Worm (Caenorhabditis elegans) whole organism, mixed stage, embryonic: ENCODE measurements around the gene hbl-1.

Experiments used
- blmp-1 ChIP-seq: fragments of 150-350 bp; optimal IDR thresholded peaks from 2 replicates; lab custom pipeline; 2014; ENCODE audit warnings: missing biosample characterization, missing genetic modification characterization
- elt-3 ChIP-seq: fragments of 150-350 bp; optimal IDR thresholded peaks from 2 replicates; lab custom pipeline; 2014; ENCODE audit warnings: missing biosample characterization, missing genetic modification characterization
- snpc-4 ChIP-seq: fragments of 150-350 bp; optimal IDR thresholded peaks from 2 replicates; lab custom pipeline; 2014; ENCODE audit warnings: missing biosample characterization, missing genetic modification characterization

DNA sequence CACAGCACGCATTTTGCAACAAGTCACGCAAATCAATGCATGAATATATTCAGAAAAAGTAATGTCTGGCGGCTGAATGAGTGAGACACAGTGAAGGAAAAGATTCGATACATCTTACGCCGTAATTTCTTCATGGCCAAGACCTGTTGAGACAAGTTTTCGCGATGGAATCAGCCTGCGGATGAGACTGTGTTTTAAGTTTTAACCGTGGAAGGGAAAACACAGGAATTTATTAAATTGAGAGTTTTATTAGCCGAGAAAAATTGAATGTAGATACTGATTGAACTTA, 32.2 kb downstream of the hbl-1 start, which contains the start of gene hog-1:
- TF ChIP-seq elt-3: no peak
- no peak for TF ChIP-seq snpc-4 (tag; lab: Kevin White, UChicago)
- TF ChIP-seq blmp-1 (tag; lab: Kevin White, UChicago): no peak
